Worm (Caenorhabditis elegans): ENCODE data around the gene ZK616.1.

The ZK616.1 gene

DNA sequence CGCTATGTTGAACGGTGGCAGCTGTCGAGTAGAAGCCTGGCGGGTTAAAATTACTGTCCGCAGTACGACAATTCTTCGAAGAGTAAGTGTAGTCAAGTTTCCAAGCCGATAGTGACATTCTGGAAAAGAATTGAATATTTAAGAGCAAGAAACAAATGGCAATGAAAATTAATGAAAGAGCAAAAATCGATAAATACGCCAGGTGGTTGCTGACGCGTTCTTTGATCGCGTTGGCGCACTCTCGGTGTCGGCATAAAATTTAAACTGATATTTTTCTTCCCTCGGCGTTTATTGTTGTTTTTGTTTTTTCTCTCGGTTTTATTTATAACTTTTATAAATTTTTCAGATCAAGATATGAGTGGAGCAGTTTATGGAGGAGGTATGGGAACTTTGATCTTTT is 6.0 kb upstream of the ZK616.1 start, which contains the start of the genes perm-3 and swsn-6 (continued):
- TF ChIP-seq pha-2 (tag; optimal IDR thresholded peaks at IDR 0.05) (no peak), ceh-31 (tag; optimal IDR thresholded peaks at IDR 0.05) (peak; percentile 30)

DNA sequence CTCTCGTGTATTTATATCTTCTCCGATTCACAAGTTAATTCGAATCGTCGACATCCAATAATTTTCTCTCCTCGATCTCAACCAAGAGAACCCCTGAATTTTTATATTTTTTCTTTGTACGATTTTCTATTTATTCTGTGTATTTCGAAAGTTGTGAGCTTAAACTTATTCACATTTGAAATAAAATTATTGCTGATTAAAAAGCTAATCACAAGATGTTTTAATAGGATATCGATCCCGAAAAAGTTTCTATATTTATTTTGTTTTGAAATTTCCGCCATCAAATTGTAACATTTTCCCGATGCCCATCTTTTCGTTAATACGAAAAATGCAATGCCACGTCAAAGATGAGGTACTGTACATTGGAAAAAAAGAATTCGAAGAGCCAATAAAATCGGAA is 3.9 kb upstream of the ZK616.1 start, which contains the start of gene ZK616.3:
TSS of gene ZK616.3 (plus strand) at position 301 of the 400 bp plus-strand sequence.
- TF ChIP-seq rnt-1 (tag; optimal IDR thresholded peaks at IDR 0.05) (no peak), ceh-6 (GFP tag; optimal IDR thresholded peaks at IDR 0.05) (no peak), ceh-34 (tag; optimal IDR thresholded peaks at IDR 0.05) (no peak), ceh-48 (tag; optimal IDR thresholded peaks at IDR 0.05) (no peak), zip-5 (tag; optimal IDR thresholded peaks at IDR 0.05) (no peak), sox-2 (GFP tag; IDR thresholded peaks at IDR 0.05) (no peak), syd-9 (tag; optimal IDR thresholded peaks at IDR 0.05) (no peak), ceh-22 (tag; optimal IDR thresholded peaks at IDR 0.05) (no peak), ceh-9 (tag; optimal IDR thresholded peaks at IDR 0.05) (no peak), hlh-13 (GFP tag; optimal IDR thresholded peaks at IDR 0.05) (no peak), ets-4 (tag; optimal IDR thresholded peaks at IDR 0.05) (no peak)

DNA sequence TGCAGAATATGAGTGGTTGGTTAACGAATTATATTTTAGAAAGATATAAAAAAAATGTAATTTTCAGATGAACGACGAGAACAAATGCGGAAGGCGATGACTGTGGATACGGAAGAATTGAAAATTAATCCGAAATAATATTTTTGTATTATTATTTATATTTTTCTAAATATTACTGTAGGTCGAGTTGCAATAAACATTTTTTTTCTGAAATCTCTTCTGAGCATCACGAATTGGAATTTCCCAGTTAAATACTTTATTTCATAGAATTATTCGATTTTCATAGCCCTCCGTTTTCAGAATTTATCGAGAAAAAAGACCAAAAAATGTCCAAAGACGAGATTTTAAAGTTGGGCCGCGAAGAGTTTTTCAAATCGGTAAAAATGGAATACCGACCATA is 3.2 kb upstream of the ZK616.1 start, which contains the start of gene ZK616.2:
TSS of gene ZK616.2 (plus strand) at position 301 of the 400 bp plus-strand sequence.
- TF ChIP-seq tbx-2 (tag; optimal IDR thresholded peaks at IDR 0.05) (no peak), madf-2 (tag; optimal IDR thresholded peaks at IDR 0.05) (no peak), dve-1 (tag; optimal IDR thresholded peaks at IDR 0.05) (no peak), ceh-24 (tag; optimal IDR thresholded peaks at IDR 0.05) (no peak), ref-2 (tag; optimal IDR thresholded peaks at IDR 0.05) (no peak), ceh-2 (tag; optimal IDR thresholded peaks at IDR 0.05) (no peak), fkh-10 (GFP tag; optimal IDR thresholded peaks at IDR 0.05) (no peak), hlh-8 (tag; optimal IDR thresholded peaks at IDR 0.05) (no peak), rnt-1 (tag; optimal IDR thresholded peaks at IDR 0.05) (no peak), hlh-6 (tag; optimal IDR thresholded peaks at IDR 0.05) (no peak), ceh-19 (GFP tag; optimal IDR thresholded peaks at IDR 0.05) (no peak), sdc-2 (tag; optimal IDR thresholded peaks at IDR 0.05) (no peak), ceh-9 (tag; optimal IDR thresholded peaks at IDR 0.05) (no peak), pqm-1 (tag; optimal IDR thresholded peaks at IDR 0.05) (no peak), ahr-1 (tag; optimal IDR thresholded peaks at IDR 0.05) (no peak), ceh-18 (tag; optimal IDR thresholded peaks at IDR 0.05) (no peak), nhr-11 (tag; optimal IDR thresholded peaks at IDR 0.05) (no peak), npax-4 (tag; optimal IDR thresholded peaks at IDR 0.05) (no peak), ceh-22 (tag; optimal IDR thresholded peaks at IDR 0.05) (no peak)

ce11 chrIV:5405345-5405744 is 4.6 kb downstream of the ZK616.1 start, which contains the start of gene ZK616.61:
Gene ZK616.61 (plus strand): TSS chrIV:5405645.
- TF ChIP-seq ceh-24 (tag; optimal IDR thresholded peaks at IDR 0.05): no peak

ce11 chrIV:5409112-5409511 is 8.4 kb downstream of the ZK616.1 start:
- TF ChIP-seq pha-2 (tag; optimal IDR thresholded peaks at IDR 0.05) (no peak), dve-1 (tag; optimal IDR thresholded peaks at IDR 0.05) (no peak), npax-4 (tag; optimal IDR thresholded peaks at IDR 0.05) (no peak), unc-42 (tag; optimal IDR thresholded peaks at IDR 0.05) (no peak), tbx-7 (tag; optimal IDR thresholded peaks at IDR 0.05) (no peak), lin-11 (tag; optimal IDR thresholded peaks at IDR 0.05) (no peak), tbx-2 (tag; optimal IDR thresholded peaks at IDR 0.05) (no peak), odd-2 (tag; optimal IDR thresholded peaks at IDR 0.05) (no peak), sdc-2 (tag; optimal IDR thresholded peaks at IDR 0.05) (no peak), eyg-1 (tag; optimal IDR thresholded peaks at IDR 0.05) (no peak)

DNA sequence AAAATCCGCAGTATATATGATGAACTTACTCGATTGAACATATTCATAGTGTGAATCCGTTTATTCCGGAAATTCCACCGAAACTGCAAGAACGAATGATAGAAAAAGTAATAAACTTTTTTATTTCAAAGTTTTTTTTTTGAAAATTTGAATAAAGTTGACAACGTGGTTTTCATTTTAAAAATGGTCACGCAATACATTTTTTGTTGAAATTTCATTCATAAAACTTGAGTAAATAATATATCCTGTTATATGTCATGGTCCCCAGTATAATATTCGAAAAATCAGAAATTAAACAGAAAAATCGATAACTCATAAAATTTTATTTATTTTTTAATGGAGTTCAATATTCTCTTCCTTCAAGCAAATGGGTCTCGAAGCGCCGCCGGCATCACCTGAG is 10.4 kb downstream of the ZK616.1 start, which contains the start of gene ZK616.65:
TSS of gene ZK616.65 (minus strand) at position 101 of the 400 bp plus-strand sequence.
- TF ChIP-seq hlh-30 (tag; optimal IDR thresholded peaks at IDR 0.05; ENCODE audit: insufficient read depth): no peak
- TF ChIP-seq Y22D7AL.16 (tag; optimal IDR thresholded peaks at IDR 0.05): no peak
- TF ChIP-seq madf-2 (tag; optimal IDR thresholded peaks at IDR 0.05): no peak
- TF ChIP-seq odd-2 (tag; optimal IDR thresholded peaks at IDR 0.05): no peak
- no peak for TF ChIP-seq ceh-30 (tag; optimal IDR thresholded peaks at IDR 0.05)
- no peak for TF ChIP-seq tbx-7 (tag; optimal IDR thresholded peaks at IDR 0.05)
- TF ChIP-seq nhr-232 (tag; optimal IDR thresholded peaks at IDR 0.05): no peak
- TF ChIP-seq pax-1 (tag; optimal IDR thresholded peaks at IDR 0.05): no peak
- no peak for TF ChIP-seq nfya-1 (tag; optimal IDR thresholded peaks at IDR 0.05)
- no peak for TF ChIP-seq sdc-2 (tag; optimal IDR thresholded peaks at IDR 0.05)
- no peak for TF ChIP-seq lim-6 (tag; optimal IDR thresholded peaks at IDR 0.05)
- TF ChIP-seq rnt-1 (tag; optimal IDR thresholded peaks at IDR 0.05): no peak
- no peak for TF ChIP-seq ceh-19 (GFP tag; optimal IDR thresholded peaks at IDR 0.05)
- TF ChIP-seq ceh-31 (tag; optimal IDR thresholded peaks at IDR 0.05): no peak
